Worm (Caenorhabditis elegans): ENCODE results near the gene nkat-3.

nkat-3 gene

ce11 chrX:15487162-15487561 lies 45.6 kb downstream of the nkat-3 start:
- TF ChIP-seq set-16 (GFP tag; IDR thresholded peaks at IDR 0.05) (peak; percentile 45; the same call in 1 of the 2 replicates), mxl-3 (GFP tag; optimal IDR thresholded peaks at IDR 0.05) (peak; percentile 69), hlh-11 (tag; optimal IDR thresholded peaks at IDR 0.05) (peak; percentile 5), nhr-28 (tag; optimal IDR thresholded peaks at IDR 0.05) (no peak)

- no peak for TF ChIP-seq zfp-2 (tag; optimal IDR thresholded peaks at IDR 0.05)
Observed at ce11 chrX:15487806-15488205, 46.3 kb downstream of the nkat-3 start, which contains the start of gene H13N06.2. Gene H13N06.2, plus strand, starts transcription at chrX:15488106.

ce11 chrX:15491110-15491509 lies 49.6 kb downstream of the nkat-3 start:
- TF ChIP-seq unc-62 (GFP tag; optimal IDR thresholded peaks at IDR 0.05 in 1 of 2) (peak in 1 of 2 experiments; percentile 93), unc-62 (tag; optimal IDR thresholded peaks at IDR 0.05) (no peak), arid-1 (GFP tag; conservative IDR thresholded peaks at IDR 0.05) (no peak), aha-1 (tag) (peak; percentile 21)

- TF ChIP-seq nhr-42 (GFP tag; IDR thresholded peaks at IDR 0.05): peak; percentile 81; the same call in 1 of the 2 replicates
- no peak for TF ChIP-seq zip-2 (tag; optimal IDR thresholded peaks at IDR 0.05)
- peak; percentile 69; the same call in 1 of the 2 replicates for TF ChIP-seq ceh-20 (GFP tag; IDR thresholded peaks at IDR 0.05)
- peak; percentile 16 for TF ChIP-seq pqm-1 (tag; optimal IDR thresholded peaks at IDR 0.05)
- peak; percentile 75 for TF ChIP-seq nhr-77 (tag; optimal IDR thresholded peaks at IDR 0.05)
- peak; percentile 48; the same call in 1 of the 2 replicates for TF ChIP-seq madf-9 (GFP tag; conservative IDR thresholded peaks at IDR 0.05)
- TF ChIP-seq nhr-102 (tag; optimal IDR thresholded peaks at IDR 0.05): peak; percentile 61
- no peak for TF ChIP-seq ztf-11 (tag; optimal IDR thresholded peaks at IDR 0.05)
- TF ChIP-seq ceh-28 (tag; optimal IDR thresholded peaks at IDR 0.05): peak; percentile 1
- TF ChIP-seq F10B5.3 (tag; optimal IDR thresholded peaks at IDR 0.05): no peak
- TF ChIP-seq dmd-6 (GFP tag; IDR thresholded peaks at IDR 0.05): peak; percentile 92
- peak; percentile 96 for TF ChIP-seq hlh-30 (tag; optimal IDR thresholded peaks at IDR 0.05; ENCODE audit: insufficient read depth)
- TF ChIP-seq nhr-11 (tag; optimal IDR thresholded peaks at IDR 0.05): peak; percentile 62
- TF ChIP-seq ceh-44 (GFP tag; IDR thresholded peaks at IDR 0.05): 0 out of 2 replicates have a peak, but pooled peaks have one; percentile 32
- peak; percentile 81 for TF ChIP-seq T26A8.4 (GFP tag; IDR thresholded peaks at IDR 0.05)
- peak; percentile 50; the same call in 1 of the 2 replicates for TF ChIP-seq mxl-2 (GFP tag; conservative IDR thresholded peaks at IDR 0.05)
- peak; percentile 26 for TF ChIP-seq ztf-7 (tag; optimal IDR thresholded peaks at IDR 0.05)
- TF ChIP-seq dve-1 (tag; optimal IDR thresholded peaks at IDR 0.05; ENCODE audit: insufficient read depth): peak; percentile 94
- TF ChIP-seq nhr-237 (tag; optimal IDR thresholded peaks at IDR 0.05): no peak
- TF ChIP-seq daf-8 (GFP tag; IDR thresholded peaks at IDR 0.05): no peak
- peak in 1 of 2 experiments; percentile 59 for TF ChIP-seq daf-16 (GFP tag; optimal IDR thresholded peaks at IDR 0.05)
- peak; percentile 35 for TF ChIP-seq daf-16 (tag; optimal IDR thresholded peaks at IDR 0.05)
- peak; percentile 80 for TF ChIP-seq F37D6.2 (tag; optimal IDR thresholded peaks at IDR 0.05)
- TF ChIP-seq ama-1 (optimal IDR thresholded peaks at IDR 0.05): peak; percentile 4
- peak; percentile 89 for TF ChIP-seq hmg-1.1 (GFP tag; IDR thresholded peaks at IDR 0.05)
- no peak for TF ChIP-seq unc-130 (GFP tag; optimal IDR thresholded peaks at IDR 0.05)
- peak; percentile 92 for TF ChIP-seq mep-1 (tag; optimal IDR thresholded peaks at IDR 0.05)
- peak; percentile 87 for TF ChIP-seq rbr-2 (tag; optimal IDR thresholded peaks at IDR 0.05)
- peak; percentile 50 for TF ChIP-seq nhr-6 (tag; optimal IDR thresholded peaks at IDR 0.05)
- no peak for TF ChIP-seq Y5F2A.4 (GFP tag; optimal IDR thresholded peaks at IDR 0.05)
- no peak for TF ChIP-seq gei-8 (GFP tag; optimal IDR thresholded peaks at IDR 0.05)
- TF ChIP-seq nhr-25 (tag; optimal IDR thresholded peaks at IDR 0.05; ENCODE audit: borderline replicate concordance, insufficient read depth): peak; percentile 41
- no peak for TF ChIP-seq zip-11 (GFP tag; IDR thresholded peaks at IDR 0.05)
- peak; percentile 99 for TF ChIP-seq aha-1 (tag)
- TF ChIP-seq ces-1 (GFP tag; optimal IDR thresholded peaks at IDR 0.05): peak; percentile 12
- no peak for TF ChIP-seq ceh-82 (tag; optimal IDR thresholded peaks at IDR 0.05)
- TF ChIP-seq set-16 (GFP tag; IDR thresholded peaks at IDR 0.05): peak; percentile 50; the same call in 1 of the 2 replicates
- TF ChIP-seq fkh-10 (GFP tag; optimal IDR thresholded peaks at IDR 0.05): peak; percentile 58
- TF ChIP-seq F49E8.2 (tag; optimal IDR thresholded peaks at IDR 0.05; ENCODE audit: borderline replicate concordance): no peak
Observed at ce11 chrX:15492759-15493158, 51.2 kb downstream of the nkat-3 start.
